Worm (Caenorhabditis elegans) whole organism, L1 larva: ENCODE data around the gene srh-308.
"Not testable (repeated sequence)": the region's sequence is repeated elsewhere in the genome, so short reads cannot be mapped to it uniquely, and the experiment has no call there.

ENCODE experiments used
- ceh-82 ChIP-seq, 3 experiments: fragments of 150-350 bp in 1 of 3; sonication (generic microtip) in 2 of 3; optimal IDR thresholded peaks; 2 replicates each; lab custom pipeline; 2014 to 2017; ENCODE audit warnings: missing biosample characterization in 3 of 3, missing genetic modification characterization in 3 of 3
- ceh-88 ChIP-seq: fragments of 200-800 bp; sonication (Bioruptor generic); IDR thresholded peaks from 2 replicates; pipeline ENCODE4 v1.3.6; 2022; ENCODE audit warnings: missing genetic modification characterization, missing compliant biosample characterization
- dpl-1 ChIP-seq, 3 experiments: fragments of 150-350 bp in 2 of 3; sonication (generic microtip) in 1 of 3; optimal IDR thresholded peaks; 2 replicates each; lab custom pipeline; 2014 to 2017; ENCODE audit warnings: missing biosample characterization in 3 of 3, missing genetic modification characterization in 3 of 3, missing genetic modification reagents in 3 of 3
- dsc-1 ChIP-seq: sonication (generic microtip); optimal IDR thresholded peaks from 2 replicates; lab custom pipeline; 2016; ENCODE audit warnings: mild to moderate bottlenecking, missing genetic modification characterization, missing compliant biosample characterization
- efl-1 ChIP-seq, 4 experiments: fragments of 150-350 bp; optimal IDR thresholded peaks in 3 of 4; peaks in 1 of 4; 1 replicate in 1 of 4; 2 replicates in 3 of 4; lab custom pipeline; 2014; ENCODE audit warnings: missing biosample characterization in 2 of 4, missing genetic modification characterization in 2 of 4, missing genetic modification reagents in 2 of 4
- fkh-8 ChIP-seq: sonication (generic microtip); optimal IDR thresholded peaks from 2 replicates; lab custom pipeline; 2016; ENCODE audit warnings: mild to moderate bottlenecking, missing genetic modification characterization, missing compliant biosample characterization
- grh-1 ChIP-seq: fragments of 200-800 bp; sonication (Bioruptor generic); IDR thresholded peaks from 2 replicates; pipeline ENCODE4 v1.3.6; 2022; ENCODE audit warnings: missing genetic modification reagents, missing genetic modification characterization, missing compliant biosample characterization
- isw-1 ChIP-seq: fragments of 200-800 bp; sonication (Bioruptor generic); IDR thresholded peaks from 2 replicates; pipeline ENCODE4 v1.3.6; 2022; ENCODE audit warnings: missing genetic modification characterization, missing compliant biosample characterization
- jun-1 ChIP-seq: fragments of 150-350 bp; optimal IDR thresholded peaks from 2 replicates; lab custom pipeline; 2014; ENCODE audit warnings: missing biosample characterization, missing genetic modification reagents, missing genetic modification characterization
- lin-14 ChIP-seq: fragments of 200-800 bp; sonication (Bioruptor generic); optimal IDR thresholded peaks from 2 replicates; lab custom pipeline; 2018; ENCODE audit warnings: mild to moderate bottlenecking, missing genetic modification characterization, moderate library complexity, missing compliant biosample characterization
- lin-35 ChIP-seq, 2 experiments: fragments of 150-350 bp; optimal IDR thresholded peaks; 2 replicates each; lab custom pipeline; 2014; ENCODE audit warnings: missing biosample characterization in 2 of 2, missing genetic modification characterization in 2 of 2, missing genetic modification reagents in 2 of 2
- lir-3 ChIP-seq: sonication (generic microtip); optimal IDR thresholded peaks from 2 replicates; lab custom pipeline; 2016; ENCODE audit warnings: mild to moderate bottlenecking, missing genetic modification characterization, moderate library complexity, missing compliant biosample characterization; ENCODE audit not compliant: poor library complexity
- lsy-2 ChIP-seq, 2 experiments: fragments of 150-350 bp; optimal IDR thresholded peaks; 2 replicates each; lab custom pipeline; 2014; ENCODE audit warnings: missing biosample characterization in 2 of 2, missing genetic modification characterization in 2 of 2
- mab-9 ChIP-seq: fragments of 200-800 bp; sonication (Bioruptor generic); IDR thresholded peaks from 2 replicates; pipeline ENCODE4 v1.3.6; 2022; ENCODE audit warnings: missing genetic modification reagents, missing genetic modification characterization, missing compliant biosample characterization
- mef-2 ChIP-seq: fragments of 150-350 bp; optimal IDR thresholded peaks from 2 replicates; lab custom pipeline; 2014; ENCODE audit warnings: missing biosample characterization, missing genetic modification characterization
- nhr-19 ChIP-seq: fragments of 200-800 bp; sonication (Bioruptor generic); conservative IDR thresholded peaks from 2 replicates; pipeline ENCODE4 v1.3.6; 2022; ENCODE audit warnings: missing genetic modification characterization, missing compliant biosample characterization
- nhr-20 ChIP-seq: sonication (generic microtip); optimal IDR thresholded peaks from 2 replicates; lab custom pipeline; 2016; ENCODE audit warnings: mild to moderate bottlenecking, missing genetic modification characterization, missing compliant biosample characterization
- nhr-47 ChIP-seq: sonication (generic microtip); optimal IDR thresholded peaks from 2 replicates; lab custom pipeline; 2016; ENCODE audit warnings: mild to moderate bottlenecking, missing genetic modification characterization, moderate library complexity, missing compliant biosample characterization
- nhr-71 ChIP-seq: sonication (generic microtip); optimal IDR thresholded peaks from 2 replicates; lab custom pipeline; 2016; ENCODE audit warnings: mild to moderate bottlenecking, missing genetic modification characterization, moderate library complexity, missing compliant biosample characterization
- nhr-76 ChIP-seq: sonication (generic microtip); optimal IDR thresholded peaks from 2 replicates; lab custom pipeline; 2017; ENCODE audit warnings: missing biosample characterization, missing genetic modification characterization
- nhr-84 ChIP-seq: sonication (generic microtip); optimal IDR thresholded peaks from 2 replicates; lab custom pipeline; 2017; ENCODE audit warnings: missing biosample characterization, missing genetic modification characterization
- nhr-85 ChIP-seq: sonication (generic microtip); peaks from one replicate; lab custom pipeline; 2016; ENCODE audit warnings: missing genetic modification characterization, inconsistent platforms, missing compliant biosample characterization
- nhr-90 ChIP-seq: sonication (generic microtip); optimal IDR thresholded peaks from 2 replicates; lab custom pipeline; 2016; ENCODE audit warnings: mild to moderate bottlenecking, missing genetic modification characterization, missing compliant biosample characterization; ENCODE audit not compliant: poor library complexity
- pax-3 ChIP-seq: fragments of 200-800 bp; sonication (Bioruptor generic); optimal IDR thresholded peaks from 2 replicates; lab custom pipeline; 2018; ENCODE audit warnings: mild to moderate bottlenecking, missing genetic modification characterization, moderate library complexity, missing compliant biosample characterization
- pqm-1 ChIP-seq: sonication (generic microtip); optimal IDR thresholded peaks from 3 replicates; lab custom pipeline; 2017; ENCODE audit warnings: missing biosample characterization, missing genetic modification characterization
- rnt-1 ChIP-seq: sonication (generic microtip); optimal IDR thresholded peaks from 2 replicates; lab custom pipeline; 2016; ENCODE audit warnings: mild to moderate bottlenecking, missing genetic modification characterization, moderate library complexity, missing compliant biosample characterization
- snu-23 ChIP-seq: sonication (generic microtip); optimal IDR thresholded peaks from 2 replicates; lab custom pipeline; 2016; ENCODE audit warnings: missing genetic modification characterization, missing compliant biosample characterization
- swsn-7 ChIP-seq: sonication (generic microtip); optimal IDR thresholded peaks from 2 replicates; lab custom pipeline; 2016; ENCODE audit warnings: missing genetic modification characterization, missing compliant biosample characterization
- tbx-2 ChIP-seq: sonication (generic microtip); optimal IDR thresholded peaks from 2 replicates; lab custom pipeline; 2016; ENCODE audit warnings: missing genetic modification characterization, missing compliant biosample characterization
- tlp-1 ChIP-seq: fragments of 150-350 bp; optimal IDR thresholded peaks from 2 replicates; lab custom pipeline; 2014; ENCODE audit warnings: missing biosample characterization, missing genetic modification characterization
- unc-130 ChIP-seq: fragments of 150-350 bp; optimal IDR thresholded peaks from 2 replicates; lab custom pipeline; 2017; ENCODE audit warnings: missing biosample characterization, missing genetic modification characterization, inconsistent platforms
- unc-30 ChIP-seq: sonication (generic microtip); optimal IDR thresholded peaks from 2 replicates; lab custom pipeline; 2017; ENCODE audit warnings: missing biosample characterization, missing genetic modification characterization
- unc-86 ChIP-seq: sonication (generic microtip); optimal IDR thresholded peaks from 2 replicates; lab custom pipeline; 2016; ENCODE audit warnings: missing genetic modification characterization, missing compliant biosample characterization
- unc-98 ChIP-seq: fragments of 200-800 bp; sonication (Bioruptor generic); IDR thresholded peaks from 2 replicates; pipeline ENCODE4 v1.3.6; 2022; ENCODE audit warnings: missing genetic modification characterization, missing compliant biosample characterization
- xbp-1 ChIP-seq: sonication (generic microtip); optimal IDR thresholded peaks from 2 replicates; lab custom pipeline; 2016; ENCODE audit warnings: missing genetic modification characterization, missing compliant biosample characterization
- ztf-11 ChIP-seq, 2 experiments: sonication (generic microtip); optimal IDR thresholded peaks; 2 replicates each; lab custom pipeline; 2016 to 2017; ENCODE audit warnings: missing genetic modification characterization in 2 of 2, missing biosample characterization in 1 of 2, missing compliant biosample characterization in 1 of 2

srh-308 gene

ce11 chrV:14049274-14049673, 31.9 kb upstream of the srh-308 start, which contains the start of gene F58D12.1:
Gene F58D12.1, plus strand, starts transcription at chrV:14049574.
- TF ChIP-seq unc-30 (tag; lab: Kevin White, UChicago); lsy-2 (tag; optimal IDR thresholded peaks at IDR 0.05; lab: Kevin White, UChicago); jun-1 (tag; lab: Kevin White, UChicago): not testable (repeated sequence)

ce11 chrV:14038328-14039084, 21.1 kb upstream of the srh-308 start, which contains the start of gene vps-39:
Gene vps-39, minus strand, starts transcription at chrV:14038378.
- TF ChIP-seq nhr-19 (GFP tag; lab: Robert Waterston, UW): peak; percentile 97
- TF ChIP-seq rnt-1 (tag; lab: Kevin White, UChicago): peak; percentile 73
- peak in 1 of 2 experiments; percentile 48 for TF ChIP-seq lin-35 (GFP tag; optimal IDR thresholded peaks at IDR 0.05; lab: Kevin White, UChicago)
- peak; percentile 37 for TF ChIP-seq nhr-20 (tag; lab: Kevin White, UChicago)
- TF ChIP-seq nhr-90: peak; percentile 29
- TF ChIP-seq xbp-1 (tag; lab: Kevin White, UChicago): peak; percentile 31
- peak; percentile 15 for TF ChIP-seq unc-86 (tag; lab: Kevin White, UChicago)
- TF ChIP-seq dpl-1 (GFP tag; optimal IDR thresholded peaks at IDR 0.05; lab: Kevin White, UChicago): peak; percentile 38 to 58 (median 39)
- TF ChIP-seq grh-1 (GFP tag; lab: Robert Waterston, UW): peak; percentile 96
- peak; percentile 72 for TF ChIP-seq nhr-71
- TF ChIP-seq fkh-8: peak; percentile 16
- TF ChIP-seq nhr-85 (tag; lab: Kevin White, UChicago): peak; percentile 79
- TF ChIP-seq snu-23 (GFP tag; lab: Kevin White, UChicago): peak; percentile 31
- peak; percentile 31 to 62 for TF ChIP-seq efl-1 (optimal IDR thresholded peaks at IDR 0.05; lab: Kevin White, UChicago)
- peak; percentile 58 to 96 for TF ChIP-seq efl-1 (GFP tag; optimal IDR thresholded peaks at IDR 0.05 in 1 of 2; lab: Kevin White, UChicago)
- TF ChIP-seq lir-3: peak; percentile 39
- TF ChIP-seq lin-14: peak; percentile 67
- peak; percentile 96 for TF ChIP-seq isw-1 (GFP tag; lab: Robert Waterston, UW)
- TF ChIP-seq pax-3 (tag; lab: Kevin White, UChicago): peak; percentile 65
- TF ChIP-seq unc-98: peak; percentile 68
- TF ChIP-seq dsc-1: peak; percentile 31
- TF ChIP-seq nhr-47 (tag; lab: Kevin White, UChicago): peak; percentile 71
- peak; percentile 35 for TF ChIP-seq tbx-2 (tag; lab: Kevin White, UChicago)
- TF ChIP-seq swsn-7 (tag; lab: Kevin White, UChicago): peak; percentile 44
- TF ChIP-seq ceh-88: peak; percentile 95
- peak in 1 of 2 experiments; percentile 3 for TF ChIP-seq ztf-11 (tag; optimal IDR thresholded peaks at IDR 0.05; lab: Kevin White, UChicago)
- peak; percentile 91 for TF ChIP-seq mab-9 (GFP tag; lab: Robert Waterston, UW)
- TF ChIP-seq, all 84 proteins: peak for 26; not testable (repeated sequence) for 58

- no peak for TF ChIP-seq tlp-1 (tag; lab: Kevin White, UChicago)
- TF ChIP-seq rnt-1 (tag; lab: Kevin White, UChicago): no peak
- no peak for TF ChIP-seq mef-2
- no peak for TF ChIP-seq pqm-1 (tag; lab: Kevin White, UChicago)
- TF ChIP-seq unc-86 (tag; lab: Kevin White, UChicago): no peak
- TF ChIP-seq ceh-82 (tag; optimal IDR thresholded peaks at IDR 0.05; lab: Kevin White, UChicago): no peak
- no peak for TF ChIP-seq nhr-76 (tag; lab: Kevin White, UChicago)
- TF ChIP-seq nhr-84: no peak
- TF ChIP-seq grh-1 (GFP tag; lab: Robert Waterston, UW): no peak
- no peak for TF ChIP-seq snu-23 (GFP tag; lab: Kevin White, UChicago)
- no peak for TF ChIP-seq unc-130 (tag; lab: Kevin White, UChicago)
Measured at ce11 chrV:14033649-14034048, 16.3 kb upstream of the srh-308 start, which contains the start of gene ins-10. Gene ins-10, plus strand, starts transcription at chrV:14033949.
